Worm (Caenorhabditis elegans) whole organism, L3 larva: ENCODE data around the gene Y39H10A.1.
A peak's percentile ranks its signal among the peaks of the same experiment; 100 is the strongest.

Source experiments
- nfya-1 ChIP-seq: sonication (generic microtip); optimal IDR thresholded peaks from 2 replicates; lab custom pipeline; 2017; ENCODE audit warnings: missing genetic modification characterization, mild to moderate bottlenecking, missing compliant biosample characterization, antibody characterized with exemption, moderate library complexity; ENCODE audit not compliant: insufficient read depth
- nhr-12 ChIP-seq: fragments of 150-350 bp; optimal IDR thresholded peaks from 2 replicates; lab custom pipeline; 2014; ENCODE audit warnings: missing biosample characterization, missing genetic modification characterization

The Y39H10A.1 gene

ce11 chrV:3814938-3815337, 47.9 kb downstream of the Y39H10A.1 start, which contains the start of gene H10D18.1:
TSS of gene H10D18.1 (plus strand) at chrV:3815214.
- TF ChIP-seq nfya-1 (tag; lab: Kevin White, UChicago), result peak; percentile 33
- TF ChIP-seq nhr-12 (tag; lab: Kevin White, UChicago), result no peak
